Fruit fly (Drosophila melanogaster) whole organism, embryonic: ENCODE results near the gene CG5290.

Experiments used
- CG10321 ChIP-seq: fragments of 200-800 bp; sonication (Bioruptor generic); IDR thresholded peaks from 2 replicates; pipeline ENCODE4 v1.3.6; 2022; ENCODE audit warnings: missing biosample characterization, missing genetic modification characterization
- CG10959 ChIP-seq: fragments of 200-800 bp; sonication (Bioruptor generic); IDR thresholded peaks from 2 replicates; pipeline ENCODE4 v1.3.6; 2022; ENCODE audit warnings: missing biosample characterization, missing genetic modification characterization
- CG11093 ChIP-seq: fragments of 200-800 bp; sonication (Bioruptor generic); IDR thresholded peaks from 3 replicates; pipeline ENCODE4 v1.3.6; 2022; ENCODE audit warnings: missing biosample characterization, missing genetic modification characterization
- CG11504 ChIP-seq: fragments of 200-800 bp; sonication (Bioruptor generic); optimal IDR thresholded peaks from 3 replicates; lab custom pipeline; 2019; ENCODE audit warnings: missing biosample characterization, mild to moderate bottlenecking, missing genetic modification characterization, moderate library complexity
- CG12155 ChIP-seq: fragments of 200-800 bp; sonication (Bioruptor generic); optimal IDR thresholded peaks from 3 replicates; lab custom pipeline; 2016; ENCODE audit warnings: missing biosample characterization, missing genetic modification characterization
- CG12659 ChIP-seq: fragments of 200-800 bp; sonication (Bioruptor generic); optimal IDR thresholded peaks from 3 replicates; lab custom pipeline; 2017; ENCODE audit warnings: mild to moderate bottlenecking, missing biosample characterization, missing genetic modification reagents, missing genetic modification characterization
- CG13775 ChIP-seq: fragments of 200-800 bp; sonication (Bioruptor generic); optimal IDR thresholded peaks from 3 replicates; lab custom pipeline; 2017; ENCODE audit warnings: missing biosample characterization, mild to moderate bottlenecking, missing genetic modification characterization
- CG31365 ChIP-seq: fragments of 200-800 bp; sonication (Bioruptor generic); optimal IDR thresholded peaks from 2 replicates; lab custom pipeline; 2018; ENCODE audit warnings: missing biosample characterization, mild to moderate bottlenecking, missing genetic modification characterization
- CG4360 ChIP-seq: fragments of 200-800 bp; sonication (Bioruptor generic); IDR thresholded peaks from 2 replicates; pipeline ENCODE4 v1.3.6; 2022; ENCODE audit warnings: missing biosample characterization, missing genetic modification characterization
- CG4820 ChIP-seq: fragments of 200-800 bp; sonication (Bioruptor generic); optimal IDR thresholded peaks from 3 replicates; lab custom pipeline; 2016; ENCODE audit warnings: missing biosample characterization, missing genetic modification characterization
- CG6254 ChIP-seq: fragments of 200-800 bp; sonication (Bioruptor generic); optimal IDR thresholded peaks from 3 replicates; lab custom pipeline; 2017; ENCODE audit warnings: mild to moderate bottlenecking, missing biosample characterization, missing genetic modification reagents, missing genetic modification characterization
- CG6683 ChIP-seq: fragments of 200-800 bp; sonication (Bioruptor generic); optimal IDR thresholded peaks from 2 replicates; lab custom pipeline; 2017; ENCODE audit warnings: missing biosample characterization, mild to moderate bottlenecking, missing genetic modification characterization, missing genetic modification reagents
- D ChIP-seq, 2 experiments: fragments of 200-800 bp in 1 of 2; fragments of >200 bp in 1 of 2; sonication (Bioruptor generic) in 1 of 2; optimal IDR thresholded peaks; 2 replicates in 1 of 2; 3 replicates in 1 of 2; lab custom pipeline; 2017; ENCODE audit warnings: mild to moderate bottlenecking in 1 of 2, missing biosample characterization in 1 of 2, missing genetic modification characterization in 1 of 2, missing genetic modification reagents in 1 of 2
- Ets97D ChIP-seq: fragments of 200-800 bp; sonication (Bioruptor generic); optimal IDR thresholded peaks from 3 replicates; lab custom pipeline; 2016; ENCODE audit warnings: missing biosample characterization, missing genetic modification characterization
- Fer2 ChIP-seq: fragments of 200-800 bp; sonication (Bioruptor generic); optimal IDR thresholded peaks from 2 replicates; lab custom pipeline; 2018; ENCODE audit warnings: missing biosample characterization, mild to moderate bottlenecking, missing genetic modification characterization, moderate library complexity
- Fer3 ChIP-seq: fragments of 200-800 bp; sonication (Bioruptor generic); optimal IDR thresholded peaks from 2 replicates; lab custom pipeline; 2018; ENCODE audit warnings: missing biosample characterization, mild to moderate bottlenecking, missing genetic modification characterization, moderate library complexity
- Med ChIP-seq: fragments of 200-800 bp; sonication (Bioruptor generic); peaks from one replicate; lab custom pipeline; 2016; ENCODE audit warnings: missing biosample characterization, missing genetic modification characterization, mild to moderate bottlenecking, inconsistent platforms, moderate library complexity
- NC2β ChIP-seq: fragments of 200-800 bp; sonication (Bioruptor generic); optimal IDR thresholded peaks from 2 replicates; lab custom pipeline; 2016; ENCODE audit warnings: missing biosample characterization, missing genetic modification characterization
- NK7.1 ChIP-seq: fragments of 200-800 bp; sonication (Bioruptor generic); optimal IDR thresholded peaks from 3 replicates; lab custom pipeline; 2016; ENCODE audit warnings: missing biosample characterization, missing genetic modification characterization
- Nf-YC ChIP-seq: fragments of 200-800 bp; optimal IDR thresholded peaks from 3 replicates; lab custom pipeline; 2019; ENCODE audit warnings: missing biosample characterization, mild to moderate bottlenecking, missing genetic modification characterization, moderate library complexity
- Six4 ChIP-seq: fragments of 200-800 bp; sonication (Bioruptor generic); optimal IDR thresholded peaks from 2 replicates; lab custom pipeline; 2016; ENCODE audit warnings: missing biosample characterization, missing genetic modification characterization
- ab ChIP-seq: fragments of 200-800 bp; sonication (Bioruptor generic); optimal IDR thresholded peaks from 2 replicates; lab custom pipeline; 2016; ENCODE audit warnings: missing biosample characterization, missing genetic modification characterization
- ac ChIP-seq: fragments of 200-800 bp; sonication (Bioruptor generic); optimal IDR thresholded peaks from 3 replicates; lab custom pipeline; 2017; ENCODE audit warnings: missing biosample characterization, mild to moderate bottlenecking, missing genetic modification characterization
- ase ChIP-seq: fragments of 200-800 bp; sonication (Bioruptor generic); IDR thresholded peaks from 3 replicates; pipeline ENCODE4 v1.3.6; 2022; ENCODE audit warnings: missing biosample characterization, missing genetic modification characterization
- bcd ChIP-seq: fragments of 200-800 bp; sonication (Bioruptor generic); optimal IDR thresholded peaks from 2 replicates; lab custom pipeline; 2017; ENCODE audit warnings: missing biosample characterization, mild to moderate bottlenecking, missing genetic modification characterization
- bigmax ChIP-seq: fragments of 200-800 bp; sonication (Bioruptor generic); optimal IDR thresholded peaks from 2 replicates; lab custom pipeline; 2018; ENCODE audit warnings: missing biosample characterization, mild to moderate bottlenecking, missing genetic modification characterization
- cato ChIP-seq: fragments of 200-800 bp; sonication (Bioruptor generic); optimal IDR thresholded peaks from 2 replicates; lab custom pipeline; 2016; ENCODE audit warnings: missing biosample characterization, missing genetic modification characterization, borderline replicate concordance
- caup ChIP-seq: fragments of 200-800 bp; sonication (Bioruptor generic); optimal IDR thresholded peaks from 3 replicates; lab custom pipeline; 2017; ENCODE audit warnings: missing biosample characterization, mild to moderate bottlenecking, missing genetic modification characterization, moderate library complexity; ENCODE audit not compliant: severe bottlenecking
- chif ChIP-seq, 2 experiments: fragments of 200-800 bp; sonication (Bioruptor generic); optimal IDR thresholded peaks; 3 replicates each; lab custom pipeline; 2016; ENCODE audit warnings: missing biosample characterization in 2 of 2, missing genetic modification characterization in 2 of 2
- dan ChIP-seq: fragments of 200-800 bp; sonication (Bioruptor generic); IDR thresholded peaks from 2 replicates; pipeline ENCODE4 v1.3.6; 2022; ENCODE audit warnings: missing biosample characterization, missing genetic modification characterization
- dati ChIP-seq: fragments of 200-800 bp; sonication (Bioruptor generic); IDR thresholded peaks from 2 replicates; pipeline ENCODE4 v1.3.6; 2022; ENCODE audit warnings: missing biosample characterization, missing genetic modification characterization
- disco-r ChIP-seq: fragments of 200-800 bp; sonication (Bioruptor generic); optimal IDR thresholded peaks from 2 replicates; lab custom pipeline; 2016; ENCODE audit warnings: missing biosample characterization, missing genetic modification characterization
- gem ChIP-seq: fragments of 200-800 bp; sonication (Bioruptor generic); optimal IDR thresholded peaks from 2 replicates; lab custom pipeline; 2019; ENCODE audit warnings: missing biosample characterization, mild to moderate bottlenecking, missing genetic modification characterization, moderate library complexity
- grn ChIP-seq: fragments of 200-800 bp; sonication (Bioruptor generic); optimal IDR thresholded peaks from 3 replicates; lab custom pipeline; 2017; ENCODE audit warnings: missing biosample characterization, missing genetic modification characterization
- h ChIP-seq: fragments of >200 bp; optimal IDR thresholded peaks from 2 replicates; lab custom pipeline; 2017
- hb ChIP-seq: fragments of 200-800 bp; sonication (Bioruptor generic); IDR thresholded peaks from 3 replicates; pipeline ENCODE4 v1.3.6; 2022; ENCODE audit warnings: missing biosample characterization, missing genetic modification characterization; ENCODE audit not compliant: partially characterized antibody
- hbn ChIP-seq: fragments of 200-800 bp; sonication (Bioruptor generic); IDR thresholded peaks from 2 replicates; pipeline ENCODE4 v1.3.6; 2022; ENCODE audit warnings: missing biosample characterization, missing genetic modification characterization; ENCODE audit not compliant: partially characterized antibody
- hkb ChIP-seq, 2 experiments: fragments of 200-800 bp in 1 of 2; fragments of >200 bp in 1 of 2; sonication (Bioruptor generic) in 1 of 2; IDR thresholded peaks in 1 of 2; optimal IDR thresholded peaks in 1 of 2; 2 replicates each; pipeline versions ENCODE4 v1.3.6 to Lab custom; 2017 to 2022; ENCODE audit warnings: missing biosample characterization in 1 of 2, missing genetic modification characterization in 1 of 2
- kay ChIP-seq: fragments of 200-800 bp; sonication (Bioruptor generic); optimal IDR thresholded peaks from 2 replicates; lab custom pipeline; 2016; ENCODE audit warnings: missing biosample characterization, missing genetic modification characterization
- lbe ChIP-seq: fragments of 200-800 bp; sonication (Bioruptor generic); optimal IDR thresholded peaks from 2 replicates; lab custom pipeline; 2016; ENCODE audit warnings: missing biosample characterization, mild to moderate bottlenecking, missing genetic modification characterization
- lmd ChIP-seq: fragments of 200-800 bp; sonication (Bioruptor generic); IDR thresholded peaks from 2 replicates; pipeline ENCODE4 v1.3.6; 2022; ENCODE audit warnings: missing biosample characterization, missing genetic modification characterization
- nerfin-2 ChIP-seq: fragments of 200-800 bp; sonication (Bioruptor generic); IDR thresholded peaks from 2 replicates; pipeline ENCODE4 v1.3.6; 2022; ENCODE audit warnings: missing biosample characterization, missing genetic modification characterization; ENCODE audit not compliant: partially characterized antibody
- rib ChIP-seq: fragments of 200-800 bp; sonication (Bioruptor generic); IDR thresholded peaks from 2 replicates; pipeline ENCODE4 v1.3.6; 2022; ENCODE audit warnings: missing biosample characterization, missing genetic modification characterization
- ro ChIP-seq: fragments of 200-800 bp; sonication (Bioruptor generic); IDR thresholded peaks from 2 replicates; pipeline ENCODE4 v1.3.6; 2022; ENCODE audit warnings: missing biosample characterization, missing genetic modification characterization
- sd ChIP-seq: fragments of 200-800 bp; sonication (Bioruptor generic); optimal IDR thresholded peaks from 3 replicates; lab custom pipeline; 2018; ENCODE audit warnings: missing biosample characterization, mild to moderate bottlenecking, missing genetic modification characterization, moderate library complexity
- shn ChIP-seq: fragments of 200-800 bp; sonication (Bioruptor generic); optimal IDR thresholded peaks from 3 replicates; lab custom pipeline; 2016; ENCODE audit warnings: missing biosample characterization, missing genetic modification characterization
- slbo ChIP-seq: fragments of 200-800 bp; sonication (Bioruptor generic); IDR thresholded peaks from 2 replicates; pipeline ENCODE4 v1.3.6; 2022; ENCODE audit warnings: missing biosample characterization, missing genetic modification characterization
- stc ChIP-seq: fragments of 200-800 bp; sonication (Bioruptor generic); IDR thresholded peaks from 2 replicates; pipeline ENCODE4 v1.3.6; 2022; ENCODE audit warnings: missing biosample characterization, missing genetic modification characterization
- sug ChIP-seq: fragments of 200-800 bp; optimal IDR thresholded peaks from 2 replicates; lab custom pipeline; 2019; ENCODE audit warnings: missing biosample characterization, mild to moderate bottlenecking, missing genetic modification characterization, moderate library complexity

CG5290 gene

dm6 chr3L:17924005-17924755, 11.8 kb upstream of the CG5290 start:
- no peak for TF ChIP-seq hbn (GFP tag; lab: Robert Waterston, UW)
- TF ChIP-seq CG11093 (GFP tag; lab: Robert Waterston, UW), result no peak
- no peak for TF ChIP-seq ab (GFP tag; lab: Kevin White, UChicago)
- no peak for TF ChIP-seq Fer3 (tag; lab: Kevin White, UChicago)
- no peak for TF ChIP-seq sug (tag; lab: Kevin White, UChicago)
- TF ChIP-seq CG10321, result 0 out of 2 replicates have a peak, but pooled peaks have one; percentile 7
- peak; percentile 11 for TF ChIP-seq sd
- no peak for TF ChIP-seq bcd (GFP tag; lab: Kevin White, UChicago)
- TF ChIP-seq CG11504 (tag; lab: Kevin White, UChicago), result no peak
- no peak for TF ChIP-seq disco-r
- no peak for TF ChIP-seq lbe (GFP tag; lab: Kevin White, UChicago)
- no peak for TF ChIP-seq CG31365
- no peak for TF ChIP-seq CG13775 (GFP tag; lab: Kevin White, UChicago)
- no peak for TF ChIP-seq shn (GFP tag; lab: Kevin White, UChicago)
- TF ChIP-seq rib, result no peak
- TF ChIP-seq gem (tag; lab: Kevin White, UChicago), result no peak
- TF ChIP-seq ase, result no peak
- no peak for TF ChIP-seq CG6254 (GFP tag; lab: Kevin White, UChicago)
- no peak for TF ChIP-seq D (optimal IDR thresholded peaks at IDR 0.05; lab: Kevin White, UChicago)
- TF ChIP-seq D (GFP tag; optimal IDR thresholded peaks at IDR 0.05; lab: Kevin White, UChicago), result no peak
- TF ChIP-seq hb (GFP tag; lab: Robert Waterston, UW), result no peak
- TF ChIP-seq Ets97D (GFP tag; lab: Kevin White, UChicago), result no peak
- no peak for TF ChIP-seq CG12659 (GFP tag; lab: Kevin White, UChicago)
- TF ChIP-seq caup (GFP tag; lab: Kevin White, UChicago), result no peak
- no peak for TF ChIP-seq dati
- no peak for TF ChIP-seq slbo
- no peak for TF ChIP-seq Six4 (GFP tag; lab: Kevin White, UChicago)
- TF ChIP-seq NC2β (GFP tag; lab: Kevin White, UChicago), result no peak
- TF ChIP-seq bigmax, result no peak
- no peak for TF ChIP-seq Nf-YC (tag; lab: Kevin White, UChicago)
- TF ChIP-seq Fer2 (tag; lab: Kevin White, UChicago), result no peak
- TF ChIP-seq CG6683, result no peak
- no peak for TF ChIP-seq lmd (GFP tag; lab: Robert Waterston, UW)
- no peak for TF ChIP-seq h
- no peak for TF ChIP-seq dan
- TF ChIP-seq CG12155 (GFP tag; lab: Kevin White, UChicago), result no peak
- TF ChIP-seq kay (GFP tag; lab: Kevin White, UChicago), result no peak
- no peak for TF ChIP-seq stc
- TF ChIP-seq ro (GFP tag; lab: Robert Waterston, UW), result no peak
- no peak for TF ChIP-seq hkb (optimal IDR thresholded peaks at IDR 0.05; lab: Kevin White, UChicago)
- no peak for TF ChIP-seq hkb (GFP tag; IDR thresholded peaks at IDR 0.05; lab: Robert Waterston, UW)
- no peak for TF ChIP-seq NK7.1 (GFP tag; lab: Kevin White, UChicago)
- TF ChIP-seq CG4820 (GFP tag; lab: Kevin White, UChicago), result no peak
- TF ChIP-seq chif (GFP tag; optimal IDR thresholded peaks at IDR 0.05; lab: Kevin White, UChicago), result no peak
- peak; percentile 69 for TF ChIP-seq grn (GFP tag; lab: Kevin White, UChicago)
- peak; percentile 25; the same call in 1 of the 2 replicates for TF ChIP-seq CG4360
- no peak for TF ChIP-seq ac (GFP tag; lab: Kevin White, UChicago)
- TF ChIP-seq nerfin-2 (GFP tag; lab: Robert Waterston, UW), result no peak
- TF ChIP-seq cato (GFP tag; lab: Kevin White, UChicago), result no peak
- no peak for TF ChIP-seq CG10959 (GFP tag; lab: Robert Waterston, UW)
- TF ChIP-seq Med (GFP tag; lab: Kevin White, UChicago), result peak; percentile 76
